Worm (Caenorhabditis elegans): ENCODE measurements around the gene K02B7.3.
A peak's percentile ranks its signal among the peaks of the same experiment; 100 is the strongest.

The K02B7.3 gene

DNA sequence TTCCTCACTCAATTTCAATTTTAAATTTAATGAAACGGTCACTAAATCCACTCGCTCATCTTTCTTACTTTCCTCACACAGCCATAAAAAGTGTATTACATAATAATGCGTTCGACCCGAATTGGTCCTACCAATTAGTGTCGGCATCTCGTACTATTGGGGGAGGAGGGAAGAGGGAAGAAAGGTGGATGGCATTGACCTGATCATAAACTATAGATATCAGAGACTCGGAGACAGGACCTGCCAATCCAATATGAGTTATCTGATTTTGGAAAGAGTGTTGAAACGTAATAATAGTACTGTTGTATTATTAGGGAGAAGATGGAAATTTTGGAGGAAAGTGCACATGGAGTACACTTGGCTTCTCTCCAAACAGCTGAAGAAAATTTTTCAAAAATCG, 10.9 kb upstream of the K02B7.3 start:
- TF ChIP-seq tbx-2 (tag; optimal IDR thresholded peaks at IDR 0.05), result no peak
- no peak for TF ChIP-seq egl-5 (tag; optimal IDR thresholded peaks at IDR 0.05)
- peak; percentile 2 for TF ChIP-seq nhr-23 (tag; optimal IDR thresholded peaks at IDR 0.05)

- TF ChIP-seq skn-1 (tag; optimal IDR thresholded peaks at IDR 0.05) (no peak), hmg-11 (tag; optimal IDR thresholded peaks at IDR 0.05) (no peak), ZK546.5 (tag; optimal IDR thresholded peaks at IDR 0.05) (no peak), R02D3.7 (tag; optimal IDR thresholded peaks at IDR 0.05) (no peak), lsy-12 (tag; optimal IDR thresholded peaks at IDR 0.05) (no peak), nhr-11 (tag; optimal IDR thresholded peaks at IDR 0.05) (no peak), nfya-1 (tag; optimal IDR thresholded peaks at IDR 0.05; ENCODE audit: insufficient read depth) (no peak), elt-3 (tag; optimal IDR thresholded peaks at IDR 0.05) (no peak), egl-5 (tag; optimal IDR thresholded peaks at IDR 0.05) (no peak), ceh-28 (tag; optimal IDR thresholded peaks at IDR 0.05) (no peak), ztf-11 (tag; optimal IDR thresholded peaks at IDR 0.05) (no peak), fos-1 (tag; optimal IDR thresholded peaks at IDR 0.05) (no peak), nhr-25 (tag; optimal IDR thresholded peaks at IDR 0.05) (no peak)
Measured at ce11 chrII:14705215-14705614, 10.1 kb upstream of the K02B7.3 start, which contains the start of gene C09F9.2. Gene C09F9.2 (plus strand): TSS chrII:14705515.

DNA sequence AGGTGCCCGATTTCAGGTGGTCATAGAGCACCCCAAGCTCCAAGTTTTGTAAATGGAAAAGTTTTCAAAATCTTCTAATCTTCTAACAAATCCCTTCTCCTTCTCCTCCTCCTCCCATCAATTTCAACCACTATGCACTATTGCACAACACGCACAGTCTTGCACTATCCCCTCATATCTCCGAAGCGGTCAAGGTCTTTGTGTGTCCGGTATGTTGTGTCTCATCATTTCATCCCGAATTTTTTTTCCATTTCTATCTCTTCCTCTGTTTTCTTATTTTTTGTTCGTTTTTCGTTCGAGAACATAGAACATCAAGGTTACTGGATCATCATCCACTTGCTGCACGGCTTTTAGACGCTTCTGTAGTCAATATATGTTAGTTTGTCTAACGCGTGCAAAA, 9.1 kb upstream of the K02B7.3 start:
- no peak for TF ChIP-seq lsy-12 (tag; optimal IDR thresholded peaks at IDR 0.05)
- TF ChIP-seq nfya-1 (tag; optimal IDR thresholded peaks at IDR 0.05; ENCODE audit: insufficient read depth), result no peak
- no peak for TF ChIP-seq elt-2 (tag; optimal IDR thresholded peaks at IDR 0.05)
- no peak for TF ChIP-seq ceh-82 (tag; optimal IDR thresholded peaks at IDR 0.05)
- TF ChIP-seq nhr-43 (tag; optimal IDR thresholded peaks at IDR 0.05; ENCODE audit: poor library complexity, severe bottlenecking), result peak; percentile 15
- no peak for TF ChIP-seq lin-15B (tag; optimal IDR thresholded peaks at IDR 0.05)
- TF ChIP-seq fos-1 (tag; optimal IDR thresholded peaks at IDR 0.05), result no peak
- TF ChIP-seq ama-1 (optimal IDR thresholded peaks at IDR 0.05), result no peak
- TF ChIP-seq elt-1 (tag; optimal IDR thresholded peaks at IDR 0.05), result no peak
- no peak for TF ChIP-seq ztf-11 (tag; optimal IDR thresholded peaks at IDR 0.05)
- no peak for TF ChIP-seq daf-12 (tag; optimal IDR thresholded peaks at IDR 0.05)
- TF ChIP-seq nhr-28 (tag; optimal IDR thresholded peaks at IDR 0.05), result no peak
- TF ChIP-seq nhr-12 (tag; optimal IDR thresholded peaks at IDR 0.05), result no peak
- TF ChIP-seq nhr-23 (tag; optimal IDR thresholded peaks at IDR 0.05), result peak; percentile 68
- TF ChIP-seq eor-1 (tag; optimal IDR thresholded peaks at IDR 0.05), result no peak

ce11 chrII:14703232-14703926, 8.3 kb upstream of the K02B7.3 start:
- TF ChIP-seq nhr-23 (tag; optimal IDR thresholded peaks at IDR 0.05) (peak; percentile 11), lsy-12 (tag; optimal IDR thresholded peaks at IDR 0.05) (peak; percentile 1), nhr-12 (tag; optimal IDR thresholded peaks at IDR 0.05) (no peak)

ce11 chrII:14701581-14701980, 6.5 kb upstream of the K02B7.3 start:
- TF ChIP-seq mml-1 (tag; optimal IDR thresholded peaks at IDR 0.05), result no peak
- no peak for TF ChIP-seq nhr-67 (tag; optimal IDR thresholded peaks at IDR 0.05)
- TF ChIP-seq daf-12 (tag; optimal IDR thresholded peaks at IDR 0.05), result no peak
- TF ChIP-seq ztf-11 (tag; optimal IDR thresholded peaks at IDR 0.05), result no peak
- no peak for TF ChIP-seq ceh-82 (tag; optimal IDR thresholded peaks at IDR 0.05)
- TF ChIP-seq nhr-77 (tag; optimal IDR thresholded peaks at IDR 0.05), result no peak
- no peak for TF ChIP-seq sea-2 (GFP tag; optimal IDR thresholded peaks at IDR 0.05)
- no peak for TF ChIP-seq ztf-4 (tag; optimal IDR thresholded peaks at IDR 0.05)
- no peak for TF ChIP-seq ceh-16 (tag; optimal IDR thresholded peaks at IDR 0.05)
- no peak for TF ChIP-seq ama-1 (optimal IDR thresholded peaks at IDR 0.05)
- TF ChIP-seq nhr-23 (tag; optimal IDR thresholded peaks at IDR 0.05), result no peak
- TF ChIP-seq pqm-1 (tag; optimal IDR thresholded peaks at IDR 0.05), result no peak

DNA sequence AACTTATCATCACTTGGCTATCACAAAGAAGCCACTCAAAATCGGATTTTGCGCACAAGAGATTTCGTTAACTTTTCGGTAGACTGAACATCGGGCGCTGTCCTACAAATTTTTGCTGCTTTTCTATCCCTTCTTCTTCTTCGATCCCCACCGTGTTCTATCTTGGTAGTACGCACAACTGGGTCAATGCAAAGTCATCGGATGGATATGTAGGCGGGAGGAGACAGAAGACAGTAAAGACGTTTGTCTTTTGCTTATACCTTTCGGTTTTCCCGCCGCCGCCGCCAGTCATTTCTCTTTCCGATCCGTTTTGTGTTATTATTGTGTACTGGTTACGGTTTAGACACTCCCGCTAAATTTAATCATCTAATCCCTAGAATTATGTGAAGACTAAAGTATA, 5.0 kb upstream of the K02B7.3 start:
- TF ChIP-seq nhr-23 (tag; optimal IDR thresholded peaks at IDR 0.05) (peak; percentile 78), ZK546.5 (tag; optimal IDR thresholded peaks at IDR 0.05) (no peak)

Measured in whole organism, L3 larva.